Fruit fly (Drosophila melanogaster) whole organism, embryonic: Measurements from ENCODE around the gene CG10317.
A peak's percentile ranks its signal among the peaks of the same experiment; 100 is the strongest.

Experiments used
- Bteb2 ChIP-seq: fragments of 200-800 bp; sonication (Bioruptor generic); optimal IDR thresholded peaks from 2 replicates; lab custom pipeline; 2016; ENCODE audit warnings: missing biosample characterization, missing genetic modification characterization
- CG11504 ChIP-seq: fragments of 200-800 bp; sonication (Bioruptor generic); optimal IDR thresholded peaks from 3 replicates; lab custom pipeline; 2019; ENCODE audit warnings: missing biosample characterization, mild to moderate bottlenecking, missing genetic modification characterization, moderate library complexity
- CG12071 ChIP-seq: fragments of 200-800 bp; sonication (Bioruptor generic); optimal IDR thresholded peaks from 3 replicates; lab custom pipeline; 2018; ENCODE audit warnings: missing biosample characterization, mild to moderate bottlenecking, missing genetic modification characterization
- CG12744 ChIP-seq: fragments of 200-800 bp; sonication (Bioruptor generic); optimal IDR thresholded peaks from 2 replicates; lab custom pipeline; 2016; ENCODE audit warnings: missing biosample characterization, missing genetic modification characterization
- CG15073 ChIP-seq: fragments of 200-800 bp; sonication (Bioruptor generic); optimal IDR thresholded peaks from 2 replicates; lab custom pipeline; 2016; ENCODE audit warnings: missing biosample characterization, missing genetic modification characterization
- CG16779 ChIP-seq: fragments of 200-800 bp; sonication (Bioruptor generic); IDR thresholded peaks from 2 replicates; pipeline ENCODE4 v1.3.6; 2022; ENCODE audit warnings: missing biosample characterization, missing genetic modification characterization
- CG18262 ChIP-seq: fragments of 200-800 bp; optimal IDR thresholded peaks from 3 replicates; lab custom pipeline; 2019; ENCODE audit warnings: missing biosample characterization, mild to moderate bottlenecking, missing genetic modification characterization, moderate library complexity
- CG2129 ChIP-seq: fragments of 200-800 bp; sonication (Bioruptor generic); IDR thresholded peaks from 2 replicates; pipeline ENCODE4 v1.3.6; 2022; ENCODE audit warnings: missing biosample characterization, missing genetic modification characterization; ENCODE audit not compliant: partially characterized antibody
- CG2678 ChIP-seq: fragments of 200-800 bp; sonication (Bioruptor generic); optimal IDR thresholded peaks from 3 replicates; lab custom pipeline; 2019; ENCODE audit warnings: missing biosample characterization, mild to moderate bottlenecking, missing genetic modification characterization, moderate library complexity
- CG3281 ChIP-seq: fragments of 200-800 bp; sonication (Bioruptor generic); optimal IDR thresholded peaks from 3 replicates; lab custom pipeline; 2017; ENCODE audit warnings: missing biosample characterization, mild to moderate bottlenecking, missing genetic modification characterization
- CG33557 ChIP-seq: fragments of 200-800 bp; sonication (Bioruptor generic); optimal IDR thresholded peaks from 2 replicates; lab custom pipeline; 2019; ENCODE audit warnings: missing biosample characterization, mild to moderate bottlenecking, missing genetic modification characterization, moderate library complexity
- CG3726 ChIP-seq: fragments of 200-800 bp; sonication (Bioruptor generic); IDR thresholded peaks from 3 replicates; pipeline ENCODE4, ENCODE4 v1.3.6; 2022; ENCODE audit warnings: missing biosample characterization, missing genetic modification characterization
- CG9437 ChIP-seq: fragments of 200-800 bp; sonication (Bioruptor generic); optimal IDR thresholded peaks from 2 replicates; lab custom pipeline; 2018; ENCODE audit warnings: missing biosample characterization, mild to moderate bottlenecking, missing genetic modification characterization
- CG9876 ChIP-seq: fragments of 200-800 bp; sonication (Bioruptor generic); optimal IDR thresholded peaks from 2 replicates; lab custom pipeline; 2016; ENCODE audit warnings: missing biosample characterization, missing genetic modification characterization
- D19A ChIP-seq: fragments of 200-800 bp; optimal IDR thresholded peaks from 3 replicates; lab custom pipeline; 2019; ENCODE audit warnings: missing biosample characterization, mild to moderate bottlenecking, missing genetic modification characterization, moderate library complexity
- Dfd ChIP-seq, 2 experiments: fragments of >200 bp; optimal IDR thresholded peaks; 2 replicates each; lab custom pipeline; 2017; ENCODE audit warnings: missing biosample characterization in 2 of 2, missing genetic modification characterization in 2 of 2
- Ets97D ChIP-seq: fragments of 200-800 bp; sonication (Bioruptor generic); optimal IDR thresholded peaks from 3 replicates; lab custom pipeline; 2016; ENCODE audit warnings: missing biosample characterization, missing genetic modification characterization
- Hmr ChIP-seq: fragments of 200-800 bp; sonication (Bioruptor generic); optimal IDR thresholded peaks from 3 replicates; lab custom pipeline; 2017; ENCODE audit warnings: mild to moderate bottlenecking, missing biosample characterization, missing genetic modification reagents, missing genetic modification characterization
- Hr51 ChIP-seq, 2 experiments: fragments of 200-800 bp; sonication (Bioruptor generic); optimal IDR thresholded peaks; 2 replicates in 1 of 2; 3 replicates in 1 of 2; lab custom pipeline; 2016 to 2018; ENCODE audit warnings: missing biosample characterization in 2 of 2, missing genetic modification characterization in 2 of 2, mild to moderate bottlenecking in 1 of 2, moderate library complexity in 1 of 2
- Nf-YA ChIP-seq: fragments of 200-800 bp; sonication (Bioruptor generic); IDR thresholded peaks from 2 replicates; pipeline ENCODE4 v1.3.6; 2022; ENCODE audit warnings: missing biosample characterization, missing genetic modification characterization
- Nf-YB ChIP-seq: fragments of 200-800 bp; sonication (Bioruptor generic); optimal IDR thresholded peaks from 3 replicates; lab custom pipeline; 2019; ENCODE audit warnings: missing biosample characterization, mild to moderate bottlenecking, missing genetic modification characterization, moderate library complexity
- Optix ChIP-seq: fragments of 200-800 bp; sonication (Bioruptor generic); IDR thresholded peaks from 3 replicates; pipeline ENCODE4 v1.3.6; 2022; ENCODE audit warnings: missing biosample characterization, missing genetic modification characterization
- PHDP ChIP-seq: fragments of 200-800 bp; sonication (Bioruptor generic); optimal IDR thresholded peaks from 3 replicates; lab custom pipeline; 2018; ENCODE audit warnings: missing biosample characterization, mild to moderate bottlenecking, missing genetic modification characterization, moderate library complexity
- Rfx ChIP-seq: fragments of 200-800 bp; sonication (Bioruptor generic); IDR thresholded peaks from 2 replicates; pipeline ENCODE4 v1.3.6; 2022; ENCODE audit warnings: missing biosample characterization, missing genetic modification characterization
- Sry-δ ChIP-seq: fragments of 200-800 bp; sonication (Bioruptor generic); optimal IDR thresholded peaks from 2 replicates; lab custom pipeline; 2016; ENCODE audit warnings: missing biosample characterization, missing genetic modification characterization
- Trl ChIP-seq, 3 experiments: fragments of >200 bp in 2 of 3; fragments of 200-800 bp in 1 of 3; sonication (Bioruptor generic) in 1 of 3; optimal IDR thresholded peaks; 2 replicates in 1 of 3; 3 replicates in 2 of 3; lab custom pipeline; 2016 to 2017; ENCODE audit warnings: missing biosample characterization in 1 of 3, missing genetic modification characterization in 1 of 3
- YL-1 ChIP-seq: fragments of 200-800 bp; sonication (Bioruptor generic); optimal IDR thresholded peaks from 3 replicates; lab custom pipeline; 2017; ENCODE audit warnings: missing biosample characterization, mild to moderate bottlenecking, missing genetic modification characterization
- ap ChIP-seq: fragments of 200-800 bp; sonication (Bioruptor generic); IDR thresholded peaks from 2 replicates; pipeline ENCODE4 v1.3.6; 2022; ENCODE audit warnings: missing biosample characterization, missing genetic modification characterization
- bcd ChIP-seq: fragments of 200-800 bp; sonication (Bioruptor generic); optimal IDR thresholded peaks from 2 replicates; lab custom pipeline; 2017; ENCODE audit warnings: missing biosample characterization, mild to moderate bottlenecking, missing genetic modification characterization
- br ChIP-seq: fragments of >200 bp; optimal IDR thresholded peaks from 2 replicates; lab custom pipeline; 2017
- cad ChIP-seq: fragments of >200 bp; optimal IDR thresholded peaks from 2 replicates; lab custom pipeline; 2017; ENCODE audit warnings: missing biosample characterization, missing genetic modification characterization
- chn ChIP-seq: fragments of 200-800 bp; sonication (Bioruptor generic); optimal IDR thresholded peaks from 2 replicates; lab custom pipeline; 2016; ENCODE audit warnings: missing biosample characterization, missing genetic modification characterization
- crp ChIP-seq, 2 experiments: fragments of 200-800 bp; sonication (Bioruptor generic); optimal IDR thresholded peaks; 2 replicates in 1 of 2; 3 replicates in 1 of 2; lab custom pipeline; 2017; ENCODE audit warnings: missing biosample characterization in 2 of 2, missing genetic modification characterization in 2 of 2, mild to moderate bottlenecking in 1 of 2, moderate library complexity in 1 of 2
- dm ChIP-seq: fragments of 200-800 bp; sonication (Bioruptor generic); optimal IDR thresholded peaks from 3 replicates; lab custom pipeline; 2016; ENCODE audit warnings: missing biosample characterization, missing genetic modification characterization
- dmrt11E ChIP-seq: fragments of 200-800 bp; sonication (Bioruptor generic); optimal IDR thresholded peaks from 3 replicates; lab custom pipeline; 2018; ENCODE audit warnings: missing biosample characterization, mild to moderate bottlenecking, missing genetic modification characterization, moderate library complexity
- fd96Cb ChIP-seq: fragments of 200-800 bp; sonication (Bioruptor generic); optimal IDR thresholded peaks from 2 replicates; lab custom pipeline; 2018; ENCODE audit warnings: missing biosample characterization, mild to moderate bottlenecking, missing genetic modification characterization, moderate library complexity
- gro ChIP-seq: fragments of 200-800 bp; sonication (Bioruptor generic); optimal IDR thresholded peaks from 2 replicates; lab custom pipeline; 2016; ENCODE audit warnings: missing biosample characterization, missing genetic modification characterization
- hbn ChIP-seq: fragments of 200-800 bp; sonication (Bioruptor generic); IDR thresholded peaks from 2 replicates; pipeline ENCODE4 v1.3.6; 2022; ENCODE audit warnings: missing biosample characterization, missing genetic modification characterization; ENCODE audit not compliant: partially characterized antibody
- lilli ChIP-seq: fragments of 200-800 bp; sonication (Bioruptor generic); optimal IDR thresholded peaks from 3 replicates; lab custom pipeline; 2016; ENCODE audit warnings: missing biosample characterization, missing genetic modification characterization
- odd ChIP-seq: fragments of 200-800 bp; sonication (Bioruptor generic); optimal IDR thresholded peaks from 2 replicates; lab custom pipeline; 2017; ENCODE audit warnings: missing biosample characterization, mild to moderate bottlenecking, missing genetic modification characterization
- pan ChIP-seq, 4 experiments: fragments of >200 bp in 3 of 4; fragments of 200-800 bp in 1 of 4; sonication (Bioruptor generic) in 1 of 4; optimal IDR thresholded peaks in 3 of 4; IDR thresholded peaks in 1 of 4; 2 replicates each; pipeline versions ENCODE4 v1.3.6 to Lab custom; 2017 to 2022; ENCODE audit warnings: missing biosample characterization in 2 of 4, missing genetic modification characterization in 2 of 4, mixed read lengths in 1 of 4
- peb ChIP-seq: fragments of 200-800 bp; sonication (Bioruptor generic); IDR thresholded peaks from 2 replicates; pipeline ENCODE4 v1.3.6; 2022; ENCODE audit warnings: missing biosample characterization, missing genetic modification characterization
- sc ChIP-seq, 3 experiments: fragments of >200 bp in 2 of 3; fragments of 200-800 bp in 1 of 3; sonication (Bioruptor generic) in 1 of 3; optimal IDR thresholded peaks; 2 replicates in 2 of 3; 3 replicates in 1 of 3; lab custom pipeline; 2017; ENCODE audit warnings: mild to moderate bottlenecking in 1 of 3, missing biosample characterization in 1 of 3, missing genetic modification characterization in 1 of 3, missing genetic modification reagents in 1 of 3
- sim ChIP-seq: fragments of 200-800 bp; sonication (Bioruptor generic); IDR thresholded peaks from 2 replicates; pipeline ENCODE4 v1.3.6; 2022; ENCODE audit warnings: missing biosample characterization, missing genetic modification characterization
- tin ChIP-seq: fragments of 200-800 bp; sonication (Bioruptor generic); optimal IDR thresholded peaks from 3 replicates; lab custom pipeline; 2016; ENCODE audit warnings: missing biosample characterization, missing genetic modification characterization
- unc-4 ChIP-seq: fragments of 200-800 bp; sonication (Bioruptor generic); IDR thresholded peaks from 2 replicates; pipeline ENCODE4 v1.3.6; 2022; ENCODE audit warnings: missing biosample characterization, missing genetic modification characterization; ENCODE audit not compliant: partially characterized antibody
- usp ChIP-seq: fragments of >200 bp; optimal IDR thresholded peaks from 2 replicates; lab custom pipeline; 2017; ENCODE audit warnings: missing biosample characterization, missing genetic modification characterization
- zen ChIP-seq: fragments of 200-800 bp; sonication (Bioruptor generic); optimal IDR thresholded peaks from 3 replicates; lab custom pipeline; 2018; ENCODE audit warnings: missing biosample characterization, mild to moderate bottlenecking, missing genetic modification characterization, moderate library complexity
- zfh1 ChIP-seq: fragments of 200-800 bp; sonication (Bioruptor generic); IDR thresholded peaks from 3 replicates; pipeline ENCODE4 v1.3.6; 2022; ENCODE audit warnings: missing biosample characterization, missing genetic modification characterization

CG10317 gene

dm6 chr3R:16355393-16355943 is 14.9 kb downstream of the CG10317 start (continued):
- TF ChIP-seq odd (GFP tag; lab: Kevin White, UChicago): no peak
- no peak for TF ChIP-seq Nf-YB (GFP tag; lab: Kevin White, UChicago)
- peak; percentile 45 for TF ChIP-seq PHDP
- TF ChIP-seq usp (GFP tag; lab: Kevin White, UChicago): no peak
- TF ChIP-seq CG33557 (GFP tag; lab: Kevin White, UChicago): no peak
- TF ChIP-seq dm: no peak
- TF ChIP-seq dmrt11E (tag; lab: Kevin White, UChicago): no peak
- no peak for TF ChIP-seq CG15073 (GFP tag; lab: Kevin White, UChicago)
- no peak for TF ChIP-seq ap (GFP tag; lab: Robert Waterston, UW)
- no peak for TF ChIP-seq D19A (tag; lab: Kevin White, UChicago)
- no peak for TF ChIP-seq Ets97D (GFP tag; lab: Kevin White, UChicago)
- peak in 1 of 2 experiments; percentile 10 for TF ChIP-seq Hr51 (GFP tag; optimal IDR thresholded peaks at IDR 0.05; lab: Kevin White, UChicago)
- TF ChIP-seq Rfx (GFP tag; lab: Robert Waterston, UW): peak; percentile 93
- peak; percentile 68 for TF ChIP-seq lilli (GFP tag; lab: Kevin White, UChicago)
- no peak for TF ChIP-seq peb
- TF ChIP-seq Optix (GFP tag; lab: Robert Waterston, UW): no peak
- TF ChIP-seq zfh1 (GFP tag; lab: Robert Waterston, UW): 0 out of 3 replicates have a peak, but pooled peaks have one; percentile 10
- no peak for TF ChIP-seq hbn (GFP tag; lab: Robert Waterston, UW)
- peak; percentile 69 for TF ChIP-seq gro
- no peak for TF ChIP-seq sc (optimal IDR thresholded peaks at IDR 0.05; lab: Kevin White, UChicago)
- TF ChIP-seq sc (GFP tag; optimal IDR thresholded peaks at IDR 0.05; lab: Kevin White, UChicago): no peak
- TF ChIP-seq Hmr (GFP tag; lab: Kevin White, UChicago): peak; percentile 71
- TF ChIP-seq Nf-YA (GFP tag; lab: Robert Waterston, UW): no peak
- no peak for TF ChIP-seq CG9876 (GFP tag; lab: Kevin White, UChicago)
- TF ChIP-seq tin (GFP tag; lab: Kevin White, UChicago): no peak
- no peak for TF ChIP-seq fd96Cb
- TF ChIP-seq unc-4 (GFP tag; lab: Robert Waterston, UW): no peak
- no peak for TF ChIP-seq Sry-δ (GFP tag; lab: Kevin White, UChicago)
- TF ChIP-seq CG3281 (GFP tag; lab: Kevin White, UChicago): peak; percentile 65
- TF ChIP-seq CG3726 (GFP tag; lab: Robert Waterston, UW): no peak
- peak; percentile 23 for TF ChIP-seq CG11504 (tag; lab: Kevin White, UChicago)
- no peak for TF ChIP-seq pan (optimal IDR thresholded peaks at IDR 0.05; lab: Kevin White, UChicago)
- TF ChIP-seq pan (GFP tag; optimal IDR thresholded peaks at IDR 0.05 in 1 of 2, IDR thresholded peaks at IDR 0.05 in 1 of 2): peak in 1 of 2 experiments; percentile 31
- no peak for TF ChIP-seq Dfd (GFP tag; optimal IDR thresholded peaks at IDR 0.05; lab: Kevin White, UChicago)
- 0 out of 2 replicates have a peak, but pooled peaks have one; percentile 14 for TF ChIP-seq CG16779 (GFP tag; lab: Robert Waterston, UW)
- no peak for TF ChIP-seq cad (GFP tag; lab: Kevin White, UChicago)
- peak in 1 of 2 experiments; percentile 45 for TF ChIP-seq Trl (optimal IDR thresholded peaks at IDR 0.05; lab: Kevin White, UChicago)
- TF ChIP-seq Trl (GFP tag; optimal IDR thresholded peaks at IDR 0.05; lab: Kevin White, UChicago): no peak
- peak; percentile 59 for TF ChIP-seq CG2678
- TF ChIP-seq CG12744 (GFP tag; lab: Kevin White, UChicago): no peak
- TF ChIP-seq chn (GFP tag; lab: Kevin White, UChicago): no peak
- no peak for TF ChIP-seq Bteb2 (GFP tag; lab: Kevin White, UChicago)
- TF ChIP-seq CG2129: no peak
- no peak for TF ChIP-seq zen (tag; lab: Kevin White, UChicago)
- TF ChIP-seq crp (GFP tag; optimal IDR thresholded peaks at IDR 0.05; lab: Kevin White, UChicago): no peak
- peak; percentile 47 for TF ChIP-seq CG12071
- TF ChIP-seq CG18262: no peak
- no peak for TF ChIP-seq bcd (GFP tag; lab: Kevin White, UChicago)
- no peak for TF ChIP-seq br (lab: Kevin White, UChicago)
- no peak for TF ChIP-seq sim (GFP tag; lab: Robert Waterston, UW)
- no peak for TF ChIP-seq CG9437
- no peak for TF ChIP-seq YL-1 (GFP tag; lab: Kevin White, UChicago)
